Worm (Caenorhabditis elegans): ENCODE data around the gene srt-54.

srt-54 gene

DNA sequence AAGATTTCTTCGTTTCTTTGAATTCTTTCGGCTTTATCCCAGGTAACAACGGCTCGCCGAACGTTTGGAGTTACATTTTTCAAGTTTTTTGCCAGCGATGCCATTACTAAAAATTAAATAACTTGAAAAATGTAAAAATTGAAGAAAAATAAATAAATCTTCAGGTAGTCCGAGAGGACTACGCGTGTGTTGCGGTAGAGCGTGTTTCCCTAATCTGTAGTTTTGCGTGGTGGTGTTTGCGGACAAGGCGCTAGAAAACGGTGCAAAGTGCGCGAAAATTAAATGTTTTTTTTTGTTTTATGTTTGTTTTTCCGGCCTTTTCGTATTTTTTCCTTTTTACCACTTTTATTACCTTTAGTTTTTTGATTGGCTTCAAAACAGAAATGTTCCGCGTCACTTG lies 38.9 kb downstream of the srt-54 start, which contains the start of gene mrpl-28:
TSS of gene mrpl-28 (minus strand) at position 106 of the 400 bp plus-strand sequence.
- TF ChIP-seq K09A11.1 (tag; optimal IDR thresholded peaks at IDR 0.05; ENCODE audit: insufficient read depth) (no peak), pha-4 (tag; optimal IDR thresholded peaks at IDR 0.05) (no peak), ceh-2 (tag; optimal IDR thresholded peaks at IDR 0.05) (no peak), ceh-48 (tag; optimal IDR thresholded peaks at IDR 0.05) (no peak), elt-4 (tag; optimal IDR thresholded peaks at IDR 0.05) (no peak), npax-4 (tag; optimal IDR thresholded peaks at IDR 0.05) (no peak), unc-55 (GFP tag; optimal IDR thresholded peaks at IDR 0.05) (no peak), mec-3 (tag; optimal IDR thresholded peaks at IDR 0.05; ENCODE audit: borderline replicate concordance) (no peak), gmeb-2 (tag; optimal IDR thresholded peaks at IDR 0.05) (no peak), T23F11.4 (GFP tag; optimal IDR thresholded peaks at IDR 0.05) (no peak), ama-1 (optimal IDR thresholded peaks at IDR 0.05) (no peak), hlh-6 (tag; optimal IDR thresholded peaks at IDR 0.05) (no peak), sox-2 (GFP tag; IDR thresholded peaks at IDR 0.05) (no peak), ref-2 (tag; optimal IDR thresholded peaks at IDR 0.05) (no peak), ceh-24 (tag; optimal IDR thresholded peaks at IDR 0.05) (no peak), eyg-1 (tag; optimal IDR thresholded peaks at IDR 0.05) (no peak), nfya-1 (tag; optimal IDR thresholded peaks at IDR 0.05) (peak; percentile 66), fax-1 (tag; optimal IDR thresholded peaks at IDR 0.05) (no peak), fkh-6 (tag; optimal IDR thresholded peaks at IDR 0.05) (no peak), C38D4.7 (GFP tag; optimal IDR thresholded peaks at IDR 0.05) (no peak), madf-2 (tag; optimal IDR thresholded peaks at IDR 0.05) (no peak), K02D7.2 (tag; optimal IDR thresholded peaks at IDR 0.05) (no peak), hlh-30 (tag; optimal IDR thresholded peaks at IDR 0.05; ENCODE audit: insufficient read depth) (no peak), odd-2 (tag; optimal IDR thresholded peaks at IDR 0.05) (no peak), ceh-34 (tag; optimal IDR thresholded peaks at IDR 0.05) (peak; percentile 25), pag-3 (tag; optimal IDR thresholded peaks at IDR 0.05; ENCODE audit: borderline replicate concordance) (no peak), unc-42 (tag; optimal IDR thresholded peaks at IDR 0.05) (peak; percentile 69), ceh-22 (tag; optimal IDR thresholded peaks at IDR 0.05) (no peak), rnt-1 (tag; optimal IDR thresholded peaks at IDR 0.05) (no peak), unc-3 (GFP tag; conservative IDR thresholded peaks at IDR 0.05) (no peak), unc-3 (tag; optimal IDR thresholded peaks at IDR 0.05) (no peak), ceh-19 (GFP tag; optimal IDR thresholded peaks at IDR 0.05) (no peak), ahr-1 (tag; optimal IDR thresholded peaks at IDR 0.05) (no peak), dmd-4 (tag; optimal IDR thresholded peaks at IDR 0.05; ENCODE audit: borderline replicate concordance) (no peak), ets-4 (tag; optimal IDR thresholded peaks at IDR 0.05) (peak; percentile 50), hlh-15 (tag; optimal IDR thresholded peaks at IDR 0.05) (no peak), pat-9 (tag; optimal IDR thresholded peaks at IDR 0.05) (no peak), ceh-18 (tag; optimal IDR thresholded peaks at IDR 0.05) (peak; percentile 52), nhr-232 (tag; optimal IDR thresholded peaks at IDR 0.05) (no peak), ceh-45 (GFP tag; IDR thresholded peaks at IDR 0.05) (no peak), elt-2 (tag; optimal IDR thresholded peaks at IDR 0.05) (peak; percentile 63), syd-9 (tag; optimal IDR thresholded peaks at IDR 0.05) (no peak), C08G9.2 (tag; optimal IDR thresholded peaks at IDR 0.05) (peak; percentile 46), F13H6.1 (tag; optimal IDR thresholded peaks at IDR 0.05) (no peak), ceh-6 (GFP tag; optimal IDR thresholded peaks at IDR 0.05) (no peak), lin-11 (tag; optimal IDR thresholded peaks at IDR 0.05) (no peak), tbx-7 (tag; optimal IDR thresholded peaks at IDR 0.05) (no peak), lim-6 (tag; optimal IDR thresholded peaks at IDR 0.05) (no peak), pros-1 (tag; optimal IDR thresholded peaks at IDR 0.05) (no peak), che-1 (tag; optimal IDR thresholded peaks at IDR 0.05) (no peak), ceh-14 (tag; optimal IDR thresholded peaks at IDR 0.05) (no peak), dve-1 (tag; optimal IDR thresholded peaks at IDR 0.05) (peak; percentile 57), ceh-9 (tag; optimal IDR thresholded peaks at IDR 0.05) (no peak), nhr-11 (tag; optimal IDR thresholded peaks at IDR 0.05) (no peak)
